Worm (Caenorhabditis elegans) whole organism, L2 larva: ENCODE results near the gene B0024.3.

Experiments used
- C34F6.9 ChIP-seq: fragments of 150-350 bp; optimal IDR thresholded peaks from 2 replicates; lab custom pipeline; 2014; ENCODE audit warnings: missing biosample characterization, missing genetic modification characterization
- F13H6.1 ChIP-seq: sonication (generic microtip); optimal IDR thresholded peaks from 2 replicates; lab custom pipeline; 2016; ENCODE audit warnings: missing genetic modification characterization, missing compliant biosample characterization
- R02D3.7 ChIP-seq: fragments of 150-350 bp; optimal IDR thresholded peaks from 2 replicates; lab custom pipeline; 2014; ENCODE audit warnings: missing biosample characterization, missing genetic modification characterization
- ZK546.5 ChIP-seq: sonication (generic microtip); optimal IDR thresholded peaks from 2 replicates; lab custom pipeline; 2017; ENCODE audit warnings: missing biosample characterization, missing genetic modification characterization
- alr-1 ChIP-seq: fragments of 150-350 bp; optimal IDR thresholded peaks from 2 replicates; lab custom pipeline; 2014; ENCODE audit warnings: missing biosample characterization, missing genetic modification characterization
- aly-2 ChIP-seq: fragments of 150-350 bp; optimal IDR thresholded peaks from 2 replicates; lab custom pipeline; 2014; ENCODE audit warnings: missing biosample characterization, missing genetic modification characterization
- ama-1 ChIP-seq: fragments of 150-350 bp; optimal IDR thresholded peaks from 2 replicates; lab custom pipeline; 2018; ENCODE audit warnings: inconsistent platforms
- blmp-1 ChIP-seq: sonication (generic microtip); optimal IDR thresholded peaks from 2 replicates; lab custom pipeline; 2017; ENCODE audit warnings: missing genetic modification characterization, mild to moderate bottlenecking, missing compliant biosample characterization, antibody characterized with exemption, moderate library complexity; ENCODE audit not compliant: insufficient read depth
- ceh-16 ChIP-seq: fragments of 150-350 bp; optimal IDR thresholded peaks from 2 replicates; lab custom pipeline; 2014; ENCODE audit warnings: missing biosample characterization, missing genetic modification characterization
- ceh-82 ChIP-seq: fragments of 150-350 bp; optimal IDR thresholded peaks from 2 replicates; lab custom pipeline; 2014; ENCODE audit warnings: missing biosample characterization, missing genetic modification characterization
- crh-2 ChIP-seq: sonication (generic microtip); optimal IDR thresholded peaks from 2 replicates; lab custom pipeline; 2017; ENCODE audit warnings: missing biosample characterization, missing genetic modification characterization
- egl-27 ChIP-seq: sonication (generic microtip); optimal IDR thresholded peaks from 3 replicates; lab custom pipeline; 2017; ENCODE audit warnings: missing biosample characterization, missing genetic modification reagents, missing genetic modification characterization
- elt-1 ChIP-seq: fragments of 150-350 bp; optimal IDR thresholded peaks from 2 replicates; lab custom pipeline; 2014; ENCODE audit warnings: missing biosample characterization, missing genetic modification characterization
- fos-1 ChIP-seq: fragments of 150-350 bp; optimal IDR thresholded peaks from 2 replicates; lab custom pipeline; 2014; ENCODE audit warnings: missing biosample characterization, missing genetic modification characterization
- gmeb-1 ChIP-seq: fragments of 150-350 bp; optimal IDR thresholded peaks from 2 replicates; lab custom pipeline; 2014; ENCODE audit warnings: missing biosample characterization, missing genetic modification characterization
- lin-39 ChIP-seq: fragments of 150-350 bp; optimal IDR thresholded peaks from 2 replicates; lab custom pipeline; 2014; ENCODE audit warnings: missing biosample characterization, missing genetic modification reagents, missing genetic modification characterization
- lsy-2 ChIP-seq, 2 experiments: fragments of 150-350 bp in 1 of 2; sonication (generic microtip) in 1 of 2; optimal IDR thresholded peaks; 2 replicates each; lab custom pipeline; 2014 to 2017; ENCODE audit warnings: missing biosample characterization in 2 of 2, missing genetic modification characterization in 2 of 2
- mab-5 ChIP-seq: fragments of 150-350 bp; optimal IDR thresholded peaks from 2 replicates; lab custom pipeline; 2014; ENCODE audit warnings: missing biosample characterization, missing genetic modification characterization
- mdl-1 ChIP-seq, 2 experiments: fragments of 150-350 bp in 1 of 2; sonication (generic microtip) in 1 of 2; optimal IDR thresholded peaks; 2 replicates each; lab custom pipeline; 2017; ENCODE audit warnings: missing biosample characterization in 2 of 2, missing genetic modification characterization in 2 of 2
- nhr-10 ChIP-seq: sonication (generic microtip); optimal IDR thresholded peaks from 2 replicates; lab custom pipeline; 2017; ENCODE audit warnings: missing biosample characterization, missing genetic modification characterization
- nhr-129 ChIP-seq: fragments of 150-350 bp; optimal IDR thresholded peaks from 2 replicates; lab custom pipeline; 2014; ENCODE audit warnings: missing biosample characterization, missing genetic modification characterization
- nhr-21 ChIP-seq: fragments of 150-350 bp; optimal IDR thresholded peaks from 2 replicates; lab custom pipeline; 2014; ENCODE audit warnings: missing biosample characterization, missing genetic modification characterization
- nhr-23 ChIP-seq: fragments of 150-350 bp; optimal IDR thresholded peaks from 2 replicates; lab custom pipeline; 2014; ENCODE audit warnings: missing biosample characterization, missing genetic modification reagents, missing genetic modification characterization
- nhr-237 ChIP-seq: fragments of 150-350 bp; optimal IDR thresholded peaks from 2 replicates; lab custom pipeline; 2014; ENCODE audit warnings: missing biosample characterization, missing genetic modification characterization
- nhr-25 ChIP-seq: fragments of 150-350 bp; sonication (generic microtip); optimal IDR thresholded peaks from 3 replicates; lab custom pipeline; 2014; ENCODE audit warnings: missing biosample characterization, missing genetic modification characterization
- nhr-77 ChIP-seq: fragments of 150-350 bp; optimal IDR thresholded peaks from 2 replicates; lab custom pipeline; 2014; ENCODE audit warnings: missing biosample characterization, missing genetic modification characterization
- sem-4 ChIP-seq: fragments of 150-350 bp; optimal IDR thresholded peaks from 2 replicates; lab custom pipeline; 2014; ENCODE audit warnings: missing biosample characterization, missing genetic modification reagents, missing genetic modification characterization
- skn-1 ChIP-seq: sonication (generic microtip); optimal IDR thresholded peaks from 2 replicates; lab custom pipeline; 2017; ENCODE audit warnings: missing biosample characterization, missing genetic modification characterization
- sma-3 ChIP-seq: sonication (generic microtip); optimal IDR thresholded peaks from 2 replicates; lab custom pipeline; 2016; ENCODE audit warnings: missing genetic modification reagents, missing genetic modification characterization, missing compliant biosample characterization
- sma-9 ChIP-seq, 2 experiments: fragments of 150-350 bp in 1 of 2; sonication (generic microtip) in 1 of 2; optimal IDR thresholded peaks; 2 replicates each; lab custom pipeline; 2014 to 2016; ENCODE audit warnings: missing genetic modification characterization in 2 of 2, mild to moderate bottlenecking in 1 of 2, missing biosample characterization in 1 of 2, missing compliant biosample characterization in 1 of 2, missing genetic modification reagents in 1 of 2, moderate library complexity in 1 of 2
- snpc-4 ChIP-seq: fragments of 150-350 bp; optimal IDR thresholded peaks from 2 replicates; lab custom pipeline; 2014; ENCODE audit warnings: missing biosample characterization, missing genetic modification characterization
- unc-39 ChIP-seq: fragments of 150-350 bp; optimal IDR thresholded peaks from 2 replicates; lab custom pipeline; 2014; ENCODE audit warnings: missing biosample characterization, missing genetic modification characterization
- unc-55 ChIP-seq: fragments of 150-350 bp; sonication (generic microtip); optimal IDR thresholded peaks from 3 replicates; lab custom pipeline; 2014; ENCODE audit warnings: missing biosample characterization, missing genetic modification reagents, missing genetic modification characterization
- unc-62 ChIP-seq: fragments of 150-350 bp; optimal IDR thresholded peaks from 2 replicates; lab custom pipeline; 2014; ENCODE audit warnings: missing biosample characterization, missing genetic modification reagents, missing genetic modification characterization
- zag-1 ChIP-seq: fragments of 150-350 bp; optimal IDR thresholded peaks from 2 replicates; lab custom pipeline; 2014; ENCODE audit warnings: missing biosample characterization, missing genetic modification characterization
- ztf-1 ChIP-seq: fragments of 200-800 bp; sonication (Bioruptor generic); conservative IDR thresholded peaks from 2 replicates; pipeline ENCODE4 v1.3.6; 2022; ENCODE audit warnings: missing genetic modification characterization, missing compliant biosample characterization
- ztf-11 ChIP-seq: sonication (generic microtip); optimal IDR thresholded peaks from 2 replicates; lab custom pipeline; 2017; ENCODE audit warnings: missing biosample characterization, missing genetic modification characterization
- ztf-4 ChIP-seq: fragments of 150-350 bp; optimal IDR thresholded peaks from 2 replicates; lab custom pipeline; 2014; ENCODE audit warnings: missing biosample characterization, missing genetic modification characterization

B0024.3 gene

DNA sequence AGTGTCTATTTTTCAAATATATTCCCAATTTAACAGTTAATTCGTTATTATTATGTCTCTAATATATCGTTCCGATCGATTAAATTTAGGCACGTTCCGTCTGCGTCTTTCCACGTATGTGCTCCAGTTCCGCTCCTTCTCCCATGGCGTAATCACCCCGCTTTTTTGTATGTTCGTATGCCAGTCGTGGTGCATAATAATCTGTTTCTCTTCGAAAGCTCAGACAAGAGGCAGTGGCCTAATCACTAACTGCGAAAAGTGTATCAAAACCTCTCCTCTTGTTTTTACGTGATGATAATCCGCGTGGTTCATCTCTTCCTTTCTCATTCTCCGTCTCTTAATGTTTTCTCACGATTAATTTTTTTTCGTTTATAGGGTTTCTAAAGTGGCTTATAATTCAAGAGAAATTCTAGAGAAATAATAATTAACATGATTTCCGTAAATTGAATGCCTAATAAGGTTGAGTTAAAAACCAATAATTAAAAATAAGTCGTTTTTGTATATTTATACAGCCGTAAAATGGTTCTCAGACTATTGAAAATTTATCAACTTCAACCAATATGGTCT is 39.6 kb upstream of the B0024.3 start:
- TF ChIP-seq elt-1 (tag; lab: Kevin White, UChicago) (no peak), crh-2 (tag; lab: Kevin White, UChicago) (no peak), nhr-129 (tag; lab: Kevin White, UChicago) (peak; percentile 32), C34F6.9 (tag; lab: Kevin White, UChicago) (peak; percentile 37), lsy-2 (tag; optimal IDR thresholded peaks at IDR 0.05; lab: Kevin White, UChicago) (peak in 1 of 2 experiments; percentile 38)

DNA sequence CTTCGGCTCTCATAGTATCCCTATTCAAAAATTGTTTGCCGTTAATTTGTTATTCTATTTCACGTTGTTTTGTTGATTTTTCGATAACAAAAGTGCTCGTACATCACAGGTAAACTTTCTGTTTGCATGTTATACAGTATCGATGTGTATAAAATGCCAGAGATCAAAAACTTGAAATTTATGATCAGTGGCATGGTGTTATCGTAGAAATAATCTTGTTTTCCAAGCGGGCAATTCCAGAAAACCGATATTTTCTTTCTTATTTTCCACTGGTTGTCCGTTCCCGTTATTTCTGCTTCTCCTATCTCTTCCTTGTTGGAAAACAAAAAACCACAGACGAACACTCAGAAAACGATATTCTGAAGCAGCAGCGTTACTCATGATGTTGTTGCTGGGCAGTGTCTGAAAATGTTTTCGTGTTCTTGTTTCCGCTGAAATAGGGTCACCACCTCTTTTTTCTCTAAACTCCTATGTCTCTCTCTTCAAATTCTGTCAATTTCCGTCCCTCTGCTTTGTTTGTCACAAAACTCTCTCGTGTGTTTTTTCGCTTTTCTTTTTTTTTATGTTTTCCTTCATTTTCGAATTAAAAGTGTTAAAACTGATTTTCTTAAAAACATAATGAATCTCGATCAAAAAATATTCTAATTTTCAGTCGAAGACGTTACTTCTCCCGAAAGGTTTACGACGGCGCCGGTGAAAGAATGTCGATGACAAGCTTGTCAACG is 38.9 kb upstream of the B0024.3 start, which contains the start of gene akt-1:
akt-1 (plus strand) TSS at position 651 of the 725 bp plus-strand sequence.
- TF ChIP-seq F13H6.1 = no peak
- TF ChIP-seq alr-1 (tag; lab: Kevin White, UChicago) = no peak
- no peak for TF ChIP-seq nhr-129 (tag; lab: Kevin White, UChicago)
- TF ChIP-seq crh-2 (tag; lab: Kevin White, UChicago) = no peak
- no peak for TF ChIP-seq ama-1 (lab: Kevin White, UChicago)
- TF ChIP-seq R02D3.7 = no peak
- TF ChIP-seq mab-5 = no peak
- TF ChIP-seq ztf-4 (tag; lab: Kevin White, UChicago) = no peak
- TF ChIP-seq nhr-21 (tag; lab: Kevin White, UChicago) = no peak
- TF ChIP-seq skn-1 (tag; lab: Kevin White, UChicago) = no peak
- TF ChIP-seq unc-39 (tag; lab: Kevin White, UChicago) = no peak
- no peak for TF ChIP-seq sma-9 (GFP tag; optimal IDR thresholded peaks at IDR 0.05; lab: Kevin White, UChicago)
- TF ChIP-seq sma-9 (tag; optimal IDR thresholded peaks at IDR 0.05; lab: Kevin White, UChicago) = no peak
- TF ChIP-seq mdl-1 (tag; optimal IDR thresholded peaks at IDR 0.05; lab: Kevin White, UChicago) = no peak
- TF ChIP-seq unc-55 (GFP tag; lab: Kevin White, UChicago) = no peak
- no peak for TF ChIP-seq aly-2 (tag; lab: Kevin White, UChicago)
- TF ChIP-seq nhr-23 (tag; lab: Kevin White, UChicago) = no peak
- TF ChIP-seq snpc-4 (tag; lab: Kevin White, UChicago) = no peak
- TF ChIP-seq blmp-1 (tag; lab: Kevin White, UChicago) = no peak
- no peak for TF ChIP-seq ceh-82
- TF ChIP-seq, all 48 proteins: peak for 0

DNA sequence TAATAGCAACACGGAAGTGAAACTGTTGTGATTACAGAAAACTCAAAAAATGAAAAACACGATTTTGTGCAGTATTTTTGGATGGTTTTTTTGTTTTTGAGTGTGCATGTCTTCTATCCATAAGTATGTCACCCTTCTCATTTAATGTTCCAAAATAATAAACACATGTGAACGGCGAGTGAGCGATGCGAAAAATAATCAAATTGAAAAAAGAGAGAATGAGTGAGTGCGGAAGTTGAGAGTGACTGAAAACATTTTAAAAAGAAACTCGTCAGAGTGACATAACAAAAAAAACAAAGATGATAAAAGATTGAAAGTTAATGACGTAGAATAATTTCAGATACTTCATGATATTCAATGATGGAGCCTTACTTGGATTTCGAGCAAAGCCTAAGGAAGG is 37.8 kb upstream of the B0024.3 start:
- TF ChIP-seq crh-2 (tag; lab: Kevin White, UChicago) (no peak), C34F6.9 (tag; lab: Kevin White, UChicago) (no peak), lin-39 (tag; lab: Kevin White, UChicago) (no peak), nhr-10 (tag; lab: Kevin White, UChicago) (no peak)

DNA sequence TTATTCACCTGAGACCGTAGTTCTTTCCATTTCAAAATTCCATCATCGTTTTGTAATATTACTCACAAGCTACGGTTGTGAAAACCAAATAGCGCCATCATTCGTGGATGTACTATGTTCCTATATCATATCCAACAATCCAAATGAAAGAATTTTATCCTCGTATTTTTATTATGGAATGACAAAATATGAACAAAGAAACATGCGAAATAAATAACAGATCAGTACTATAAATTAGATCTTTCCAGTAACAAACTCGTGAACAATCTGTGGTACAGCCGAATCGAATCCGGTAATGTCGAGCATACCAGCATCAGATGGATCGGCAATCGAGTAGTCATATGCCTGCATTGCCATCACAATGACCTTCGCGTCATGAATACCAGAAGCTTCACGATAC is 34.7 kb upstream of the B0024.3 start:
- TF ChIP-seq ztf-11 (no peak), nhr-23 (tag; lab: Kevin White, UChicago) (no peak), nhr-25 (tag; lab: Kevin White, UChicago) (no peak), R02D3.7 (no peak), nhr-21 (tag; lab: Kevin White, UChicago) (no peak), nhr-237 (tag; lab: Kevin White, UChicago) (no peak), aly-2 (tag; lab: Kevin White, UChicago) (no peak), crh-2 (tag; lab: Kevin White, UChicago) (no peak)

DNA sequence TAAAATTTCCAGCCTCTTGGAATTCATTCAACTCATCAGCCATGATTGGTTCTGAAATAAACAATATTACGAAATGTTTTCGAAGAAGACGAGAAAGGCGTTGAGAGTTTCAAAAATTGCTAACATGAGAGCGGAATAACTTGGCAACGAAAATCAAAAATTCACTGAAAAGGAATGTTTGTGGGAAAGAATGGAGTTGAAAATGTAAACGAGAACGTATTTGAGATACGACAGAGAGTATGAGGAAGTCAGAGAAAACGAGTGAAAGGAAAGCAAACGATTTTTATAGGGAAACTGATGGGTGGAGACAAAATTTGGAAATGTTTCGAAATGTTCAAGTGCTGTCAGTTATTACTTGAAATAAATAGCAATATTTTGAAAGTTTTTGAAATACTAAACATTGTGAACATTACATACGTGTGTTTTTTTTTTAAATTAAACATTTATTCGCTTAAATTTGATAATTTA is 32.3 kb upstream of the B0024.3 start, which contains the start of gene rop-1:
rop-1 (minus strand) TSS at position 51 of the 468 bp plus-strand sequence.
- TF ChIP-seq ZK546.5 (no peak), gmeb-1 (tag; lab: Kevin White, UChicago) (peak; percentile 2), fos-1 (tag; lab: Kevin White, UChicago) (peak; percentile 48), zag-1 (no peak), nhr-25 (tag; lab: Kevin White, UChicago) (no peak), snpc-4 (tag; lab: Kevin White, UChicago) (no peak), aly-2 (tag; lab: Kevin White, UChicago) (no peak), crh-2 (tag; lab: Kevin White, UChicago) (no peak), sma-3 (no peak), F13H6.1 (no peak), unc-62 (no peak), nhr-10 (tag; lab: Kevin White, UChicago) (no peak), unc-55 (GFP tag; lab: Kevin White, UChicago) (peak; percentile 75), lsy-2 (tag; optimal IDR thresholded peaks at IDR 0.05; lab: Kevin White, UChicago) (peak in 1 of 2 experiments; percentile 15), C34F6.9 (tag; lab: Kevin White, UChicago) (peak; percentile 60), blmp-1 (tag; lab: Kevin White, UChicago) (peak; percentile 53), nhr-77 (no peak), ztf-4 (tag; lab: Kevin White, UChicago) (no peak), sem-4 (tag; lab: Kevin White, UChicago) (no peak), nhr-129 (tag; lab: Kevin White, UChicago) (peak; percentile 88), sma-9 (GFP tag; optimal IDR thresholded peaks at IDR 0.05; lab: Kevin White, UChicago) (no peak), sma-9 (tag; optimal IDR thresholded peaks at IDR 0.05; lab: Kevin White, UChicago) (no peak), ceh-16 (no peak), alr-1 (tag; lab: Kevin White, UChicago) (no peak), lin-39 (tag; lab: Kevin White, UChicago) (no peak), egl-27 (no peak), skn-1 (tag; lab: Kevin White, UChicago) (no peak), ama-1 (lab: Kevin White, UChicago) (peak; percentile 19), ztf-1 (GFP tag; lab: Robert Waterston, UW) (no peak)
